Worm (Caenorhabditis elegans): Measurements from ENCODE around the gene sym-2.

Gene sym-2

DNA sequence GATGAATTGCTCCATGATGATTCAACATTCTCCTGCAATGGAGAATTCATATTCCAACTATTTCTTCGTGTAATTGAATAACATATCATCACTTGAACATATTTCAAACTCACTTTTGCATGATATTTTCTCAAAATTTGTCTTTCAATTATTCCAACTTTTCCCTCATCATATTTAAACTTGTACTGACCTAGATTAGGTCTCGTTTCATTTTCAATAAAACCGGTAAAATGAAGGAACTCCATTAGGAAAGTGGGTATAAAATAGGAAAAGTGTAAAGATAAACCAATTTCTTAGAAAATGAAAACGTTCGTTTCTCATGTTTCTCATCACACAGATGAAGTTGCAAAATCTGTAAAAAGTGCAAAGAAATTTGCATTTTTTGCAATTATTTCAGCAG, 36.0 kb downstream of the sym-2 start, which contains the start of gene col-78:
TSS of gene col-78 (plus strand) at position 301 of the 400 bp plus-strand sequence.
- no peak for TF ChIP-seq hnd-1 (tag; optimal IDR thresholded peaks at IDR 0.05)

DNA sequence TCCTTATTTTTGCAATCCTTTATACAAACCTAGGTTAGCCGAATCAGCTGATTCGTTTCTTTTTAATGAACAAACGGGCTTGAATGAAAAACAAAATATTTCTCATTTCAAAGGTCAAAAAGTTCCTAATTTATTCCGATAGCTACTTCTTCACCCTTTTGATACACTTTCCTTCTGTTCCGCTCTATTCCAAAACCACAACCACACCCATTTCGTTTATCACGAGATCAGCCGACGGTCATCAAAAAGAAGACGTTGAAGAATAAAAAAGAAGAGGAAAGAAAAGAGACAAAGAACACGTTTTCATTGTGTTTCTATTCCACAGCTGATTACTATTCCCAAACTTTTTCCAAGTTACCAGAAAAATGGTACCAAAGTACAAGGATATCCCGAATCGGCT, 40.2 kb downstream of the sym-2 start:
- no peak for TF ChIP-seq tbx-37 (GFP tag; conservative IDR thresholded peaks at IDR 0.05)
- TF ChIP-seq hmbx-1 (tag; optimal IDR thresholded peaks at IDR 0.05) = no peak
- no peak for TF ChIP-seq flt-1 (GFP tag; IDR thresholded peaks at IDR 0.05)
- TF ChIP-seq pes-1 (GFP tag; IDR thresholded peaks at IDR 0.05) = no peak
- TF ChIP-seq scrt-1 (GFP tag; IDR thresholded peaks at IDR 0.05) = no peak
- TF ChIP-seq B0310.2 (tag; optimal IDR thresholded peaks at IDR 0.05) = no peak
- TF ChIP-seq tra-4 (tag; optimal IDR thresholded peaks at IDR 0.05) = no peak
- no peak for TF ChIP-seq ceh-13 (GFP tag; optimal IDR thresholded peaks at IDR 0.05)
- TF ChIP-seq tbx-11 (GFP tag; IDR thresholded peaks at IDR 0.05) = no peak
- no peak for TF ChIP-seq F13C5.2 (tag; optimal IDR thresholded peaks at IDR 0.05)
- no peak for TF ChIP-seq sea-1 (GFP tag; conservative IDR thresholded peaks at IDR 0.05)
- TF ChIP-seq ama-1 (optimal IDR thresholded peaks at IDR 0.05) = no peak
- no peak for TF ChIP-seq ets-7 (tag; optimal IDR thresholded peaks at IDR 0.05)
- no peak for TF ChIP-seq ceh-36 (tag; optimal IDR thresholded peaks at IDR 0.05)
- no peak for TF ChIP-seq hnd-1 (tag; optimal IDR thresholded peaks at IDR 0.05)

- no peak for TF ChIP-seq aly-1 (tag; optimal IDR thresholded peaks at IDR 0.05)
- no peak for TF ChIP-seq sea-1 (GFP tag; conservative IDR thresholded peaks at IDR 0.05)
- TF ChIP-seq tbx-37 (GFP tag; conservative IDR thresholded peaks at IDR 0.05) = no peak
- TF ChIP-seq F13C5.2 (tag; optimal IDR thresholded peaks at IDR 0.05) = no peak
- TF ChIP-seq hnd-1 (tag; optimal IDR thresholded peaks at IDR 0.05) = no peak
- no peak for TF ChIP-seq flt-1 (GFP tag; IDR thresholded peaks at IDR 0.05)
- TF ChIP-seq ama-1 (optimal IDR thresholded peaks at IDR 0.05) = no peak
- no peak for TF ChIP-seq tbx-11 (GFP tag; IDR thresholded peaks at IDR 0.05)
- TF ChIP-seq hmbx-1 (tag; optimal IDR thresholded peaks at IDR 0.05) = no peak
- no peak for TF ChIP-seq scrt-1 (GFP tag; IDR thresholded peaks at IDR 0.05)
- TF ChIP-seq ceh-36 (tag; optimal IDR thresholded peaks at IDR 0.05) = no peak
- no peak for TF ChIP-seq pes-1 (GFP tag; IDR thresholded peaks at IDR 0.05)
- no peak for TF ChIP-seq hmg-4 (GFP tag; optimal IDR thresholded peaks at IDR 0.05)
- no peak for TF ChIP-seq tra-4 (tag; optimal IDR thresholded peaks at IDR 0.05)
- TF ChIP-seq ets-7 (tag; optimal IDR thresholded peaks at IDR 0.05) = no peak
- no peak for TF ChIP-seq ceh-13 (GFP tag; optimal IDR thresholded peaks at IDR 0.05)
- TF ChIP-seq B0310.2 (tag; optimal IDR thresholded peaks at IDR 0.05) = no peak
Observed at ce11 chrII:9145961-9146360, 42.3 kb downstream of the sym-2 start, which contains the start of gene W07A12.4. W07A12.4 (plus strand) TSS chrII:9146261.

ce11 chrII:9144366-9144765, 43.9 kb downstream of the sym-2 start:
- no peak for TF ChIP-seq hmbx-1 (tag; optimal IDR thresholded peaks at IDR 0.05)
- no peak for TF ChIP-seq F13C5.2 (tag; optimal IDR thresholded peaks at IDR 0.05)

DNA sequence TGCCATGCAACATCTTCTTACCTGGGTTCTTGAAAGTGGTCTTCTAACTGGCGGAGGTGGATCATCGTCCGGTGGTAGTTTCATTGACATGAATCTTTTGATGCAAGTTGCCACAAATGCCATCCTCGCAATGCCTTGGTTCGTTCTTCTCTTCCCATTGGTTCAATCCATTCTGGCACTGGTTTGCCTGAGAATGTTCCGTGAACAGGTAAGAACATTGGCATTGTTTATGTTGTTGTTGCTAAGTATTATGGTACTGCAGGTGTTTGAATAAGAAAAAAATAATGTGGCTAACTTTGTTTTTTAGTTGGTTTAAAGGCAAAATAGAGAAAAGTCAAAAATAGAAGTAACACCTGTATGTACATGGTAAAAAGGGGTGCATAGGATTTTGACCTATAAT, 44.5 kb downstream of the sym-2 start:
- no peak for TF ChIP-seq ceh-36 (tag; optimal IDR thresholded peaks at IDR 0.05)
- TF ChIP-seq ama-1 (optimal IDR thresholded peaks at IDR 0.05) = no peak
- no peak for TF ChIP-seq hmg-4 (GFP tag; optimal IDR thresholded peaks at IDR 0.05)
- no peak for TF ChIP-seq hnd-1 (tag; optimal IDR thresholded peaks at IDR 0.05)
- TF ChIP-seq aly-1 (tag; optimal IDR thresholded peaks at IDR 0.05) = no peak
- TF ChIP-seq tra-4 (tag; optimal IDR thresholded peaks at IDR 0.05) = no peak
- TF ChIP-seq F13C5.2 (tag; optimal IDR thresholded peaks at IDR 0.05) = no peak
- no peak for TF ChIP-seq ceh-13 (GFP tag; optimal IDR thresholded peaks at IDR 0.05)
- no peak for TF ChIP-seq tbx-11 (GFP tag; IDR thresholded peaks at IDR 0.05)
- TF ChIP-seq scrt-1 (GFP tag; IDR thresholded peaks at IDR 0.05) = no peak
- TF ChIP-seq flt-1 (GFP tag; IDR thresholded peaks at IDR 0.05) = no peak
- no peak for TF ChIP-seq tbx-37 (GFP tag; conservative IDR thresholded peaks at IDR 0.05)
- TF ChIP-seq pes-1 (GFP tag; IDR thresholded peaks at IDR 0.05) = no peak
- TF ChIP-seq sea-1 (GFP tag; conservative IDR thresholded peaks at IDR 0.05) = no peak
- no peak for TF ChIP-seq ets-7 (tag; optimal IDR thresholded peaks at IDR 0.05)
- TF ChIP-seq B0310.2 (tag; optimal IDR thresholded peaks at IDR 0.05) = no peak
- TF ChIP-seq hmbx-1 (tag; optimal IDR thresholded peaks at IDR 0.05) = no peak

DNA sequence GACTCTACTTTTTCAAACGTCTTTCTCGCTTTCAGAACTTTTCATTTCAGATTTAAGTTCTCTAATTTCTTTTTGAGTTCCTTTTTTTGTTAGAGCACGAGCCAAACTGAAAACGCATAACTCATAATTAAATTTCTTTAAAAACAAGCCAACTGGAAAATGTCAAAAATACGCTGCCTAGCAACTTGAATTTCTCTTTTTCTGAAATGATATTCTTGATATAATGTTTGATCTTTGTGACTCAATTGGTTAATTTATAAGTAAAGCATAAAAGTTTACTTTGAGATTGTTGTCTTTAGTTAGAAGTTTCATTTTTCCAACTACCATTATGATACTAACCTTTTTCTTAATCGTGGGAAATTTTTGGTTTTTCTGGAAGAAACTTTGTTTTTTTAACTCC, 47.2 kb downstream of the sym-2 start:
- TF ChIP-seq tbx-11 (GFP tag; IDR thresholded peaks at IDR 0.05) = no peak
- TF ChIP-seq flt-1 (GFP tag; IDR thresholded peaks at IDR 0.05) = no peak
- TF ChIP-seq ceh-36 (tag; optimal IDR thresholded peaks at IDR 0.05) = no peak
- no peak for TF ChIP-seq ceh-13 (GFP tag; optimal IDR thresholded peaks at IDR 0.05)
- no peak for TF ChIP-seq B0310.2 (tag; optimal IDR thresholded peaks at IDR 0.05)
- no peak for TF ChIP-seq hmbx-1 (tag; optimal IDR thresholded peaks at IDR 0.05)
- TF ChIP-seq tbx-37 (GFP tag; conservative IDR thresholded peaks at IDR 0.05) = no peak
- TF ChIP-seq aly-1 (tag; optimal IDR thresholded peaks at IDR 0.05) = no peak
- TF ChIP-seq F13C5.2 (tag; optimal IDR thresholded peaks at IDR 0.05) = no peak
- TF ChIP-seq scrt-1 (GFP tag; IDR thresholded peaks at IDR 0.05) = no peak
- no peak for TF ChIP-seq hmg-4 (GFP tag; optimal IDR thresholded peaks at IDR 0.05)
- TF ChIP-seq hnd-1 (tag; optimal IDR thresholded peaks at IDR 0.05) = no peak
- TF ChIP-seq tra-4 (tag; optimal IDR thresholded peaks at IDR 0.05) = no peak
- no peak for TF ChIP-seq ama-1 (optimal IDR thresholded peaks at IDR 0.05)
- no peak for TF ChIP-seq sea-1 (GFP tag; conservative IDR thresholded peaks at IDR 0.05)

ce11 chrII:9139172-9139700, 49.0 kb downstream of the sym-2 start, which contains the start of gene Y9C2UA.1:
Y9C2UA.1 (plus strand) TSS chrII:9139650.
- TF ChIP-seq ceh-13 (GFP tag; optimal IDR thresholded peaks at IDR 0.05) = no peak
- no peak for TF ChIP-seq ets-7 (tag; optimal IDR thresholded peaks at IDR 0.05)
- TF ChIP-seq B0310.2 (tag; optimal IDR thresholded peaks at IDR 0.05) = no peak
- TF ChIP-seq ceh-36 (tag; optimal IDR thresholded peaks at IDR 0.05) = no peak
- no peak for TF ChIP-seq hnd-1 (tag; optimal IDR thresholded peaks at IDR 0.05)
- no peak for TF ChIP-seq tbx-11 (GFP tag; IDR thresholded peaks at IDR 0.05)
- TF ChIP-seq F13C5.2 (tag; optimal IDR thresholded peaks at IDR 0.05) = no peak
- no peak for TF ChIP-seq hmg-4 (GFP tag; optimal IDR thresholded peaks at IDR 0.05)
- TF ChIP-seq scrt-1 (GFP tag; IDR thresholded peaks at IDR 0.05) = no peak
- TF ChIP-seq hmbx-1 (tag; optimal IDR thresholded peaks at IDR 0.05) = no peak
- TF ChIP-seq tbx-37 (GFP tag; conservative IDR thresholded peaks at IDR 0.05) = no peak
- no peak for TF ChIP-seq aly-1 (tag; optimal IDR thresholded peaks at IDR 0.05)
- TF ChIP-seq ama-1 (optimal IDR thresholded peaks at IDR 0.05) = no peak
- TF ChIP-seq pes-1 (GFP tag; IDR thresholded peaks at IDR 0.05) = no peak
- no peak for TF ChIP-seq tra-4 (tag; optimal IDR thresholded peaks at IDR 0.05)
- no peak for TF ChIP-seq sea-1 (GFP tag; conservative IDR thresholded peaks at IDR 0.05)
- TF ChIP-seq flt-1 (GFP tag; IDR thresholded peaks at IDR 0.05) = no peak

Measured in whole organism, early embryonic.